Fruit fly (Drosophila melanogaster): ENCODE results near the gene moi.

The moi gene

dm6 chr3R:18301569-18301968 is 46.2 kb downstream of the moi start, which contains the start of gene Polr1E (continued):
- no peak for TF ChIP-seq CG16863 (GFP tag; optimal IDR thresholded peaks at IDR 0.05)
- TF ChIP-seq fru (optimal IDR thresholded peaks at IDR 0.05): no peak
- TF ChIP-seq CG7271 (tag; optimal IDR thresholded peaks at IDR 0.05): no peak
- no peak for TF ChIP-seq Blimp-1 (GFP tag; optimal IDR thresholded peaks at IDR 0.05)
- TF ChIP-seq CG4707 (GFP tag; optimal IDR thresholded peaks at IDR 0.05): no peak
- TF ChIP-seq CG12299 (tag; optimal IDR thresholded peaks at IDR 0.05): no peak
- no peak for TF ChIP-seq CG3995 (GFP tag; optimal IDR thresholded peaks at IDR 0.05)
- TF ChIP-seq corto (GFP tag; optimal IDR thresholded peaks at IDR 0.05): no peak
- no peak for TF ChIP-seq CG12155 (GFP tag; optimal IDR thresholded peaks at IDR 0.05)
- no peak for TF ChIP-seq CG6813 (GFP tag; optimal IDR thresholded peaks at IDR 0.05)
- TF ChIP-seq gem (tag; optimal IDR thresholded peaks at IDR 0.05): no peak
- no peak for TF ChIP-seq H2.0 (GFP tag; IDR thresholded peaks at IDR 0.05)
- no peak for TF ChIP-seq insv (GFP tag; optimal IDR thresholded peaks at IDR 0.05)
- no peak for TF ChIP-seq Ssrp (tag; optimal IDR thresholded peaks at IDR 0.05)
- no peak for TF ChIP-seq CG15073 (GFP tag; optimal IDR thresholded peaks at IDR 0.05)
- TF ChIP-seq vnd (GFP tag; IDR thresholded peaks at IDR 0.05; ENCODE audit: partially characterized antibody): peak; percentile 50; the same call in 2 of the 3 replicates
- TF ChIP-seq CG43689 (GFP tag; IDR thresholded peaks at IDR 0.05): no peak
- peak; percentile 64 for TF ChIP-seq CG12659 (GFP tag; optimal IDR thresholded peaks at IDR 0.05)
- no peak for TF ChIP-seq CG15011 (GFP tag; optimal IDR thresholded peaks at IDR 0.05)
- no peak for TF ChIP-seq hkb (optimal IDR thresholded peaks at IDR 0.05)
- no peak for TF ChIP-seq hkb (GFP tag; IDR thresholded peaks at IDR 0.05)
- TF ChIP-seq tll (GFP tag; optimal IDR thresholded peaks at IDR 0.05): no peak
- TF ChIP-seq Sox100B (GFP tag; optimal IDR thresholded peaks at IDR 0.05): no peak
- no peak for TF ChIP-seq chn (GFP tag; optimal IDR thresholded peaks at IDR 0.05)
- TF ChIP-seq ap (GFP tag; IDR thresholded peaks at IDR 0.05): no peak
- peak; percentile 80 for TF ChIP-seq Bgb (GFP tag; IDR thresholded peaks at IDR 0.05; ENCODE audit: partially characterized antibody)
- TF ChIP-seq trem (tag; optimal IDR thresholded peaks at IDR 0.05): peak; percentile 60
- no peak for TF ChIP-seq CG17612 (GFP tag; IDR thresholded peaks at IDR 0.05)
- TF ChIP-seq phol (tag; optimal IDR thresholded peaks at IDR 0.05): peak; percentile 26
- no peak for TF ChIP-seq mirr (GFP tag; optimal IDR thresholded peaks at IDR 0.05)
- no peak for TF ChIP-seq CG2678 (tag; optimal IDR thresholded peaks at IDR 0.05)
- no peak for TF ChIP-seq CG2202 (tag; optimal IDR thresholded peaks at IDR 0.05)
- peak; percentile 8 for TF ChIP-seq CrebB (tag; optimal IDR thresholded peaks at IDR 0.05)
- TF ChIP-seq fd64A (GFP tag; optimal IDR thresholded peaks at IDR 0.05): no peak
- TF ChIP-seq scrt (GFP tag; optimal IDR thresholded peaks at IDR 0.05): no peak
- no peak for TF ChIP-seq Atf-2 (GFP tag; optimal IDR thresholded peaks at IDR 0.05)
- no peak for TF ChIP-seq CG11723 (GFP tag; optimal IDR thresholded peaks at IDR 0.05)
- no peak for TF ChIP-seq h (optimal IDR thresholded peaks at IDR 0.05)
- TF ChIP-seq CG4424 (GFP tag; optimal IDR thresholded peaks at IDR 0.05): no peak
- no peak; the same call in 1 of the 2 replicates for TF ChIP-seq onecut (GFP tag; IDR thresholded peaks at IDR 0.05)
- no peak for TF ChIP-seq CG12942 (GFP tag; optimal IDR thresholded peaks at IDR 0.05)
- TF ChIP-seq CG7357 (GFP tag; IDR thresholded peaks at IDR 0.05): no peak
- TF ChIP-seq lola (GFP tag; optimal IDR thresholded peaks at IDR 0.05): no peak
- no peak for TF ChIP-seq wdn (GFP tag; IDR thresholded peaks at IDR 0.05)
- no peak for TF ChIP-seq CG1602 (GFP tag; optimal IDR thresholded peaks at IDR 0.05)
- no peak for TF ChIP-seq bigmax (GFP tag; optimal IDR thresholded peaks at IDR 0.05)
- TF ChIP-seq CG4360 (GFP tag; IDR thresholded peaks at IDR 0.05): no peak
- no peak for TF ChIP-seq Rx (GFP tag; IDR thresholded peaks at IDR 0.05)
- TF ChIP-seq CG8089 (GFP tag; optimal IDR thresholded peaks at IDR 0.05): no peak
- no peak for TF ChIP-seq Eip74EF (GFP tag; optimal IDR thresholded peaks at IDR 0.05)
- no peak for TF ChIP-seq prd (optimal IDR thresholded peaks at IDR 0.05)
- TF ChIP-seq prd (GFP tag; IDR thresholded peaks at IDR 0.05): no peak

Measured in whole organism, embryonic.